Worm (Caenorhabditis elegans): Measurements from ENCODE around the gene C05C8.8.

The C05C8.8 gene

DNA sequence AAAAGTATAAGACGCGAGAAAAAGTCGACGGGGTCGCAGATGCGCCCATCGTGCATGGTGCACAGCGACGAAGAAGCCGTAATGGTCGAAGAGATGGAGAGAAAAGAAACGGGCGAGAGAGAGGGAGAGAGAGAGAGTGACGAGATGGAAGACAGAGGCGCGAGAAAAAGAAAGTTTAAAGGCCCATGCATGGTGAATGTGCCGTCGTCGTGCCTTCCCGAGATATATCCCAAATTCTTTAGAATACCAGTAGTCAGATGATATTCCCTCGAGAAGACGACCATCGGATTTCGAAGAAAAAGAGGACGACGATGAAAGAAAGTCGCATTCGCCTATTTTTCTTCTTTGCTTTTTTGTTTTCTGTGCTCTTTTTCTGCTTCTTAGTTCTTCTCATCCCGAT lies 39.0 kb downstream of the C05C8.8 start (continued):
- TF ChIP-seq mdl-1 (tag; optimal IDR thresholded peaks at IDR 0.05) (no peak), egl-27 (tag; optimal IDR thresholded peaks at IDR 0.05) (no peak)

DNA sequence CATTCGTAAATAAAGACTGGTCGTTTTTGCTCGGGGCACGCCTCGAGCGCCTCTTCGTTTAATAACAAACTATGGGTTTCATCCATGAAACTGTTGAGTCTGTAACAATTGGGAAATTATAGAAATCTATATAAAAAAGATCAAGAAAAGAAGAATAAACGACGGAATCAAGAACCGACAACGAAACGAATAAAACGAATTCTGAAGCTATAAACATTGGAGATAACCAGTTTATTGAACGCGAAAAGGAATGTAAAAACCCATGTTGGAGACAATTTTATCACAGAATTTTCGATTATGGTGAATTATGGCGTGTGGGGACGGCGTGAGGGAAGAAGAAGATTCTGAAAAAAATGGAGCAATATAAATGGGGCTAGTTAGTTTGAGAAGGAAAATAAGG lies 40.2 kb downstream of the C05C8.8 start, which contains the start of gene soap-1:
Gene soap-1, minus strand, starts transcription at position 101 of the 400 bp plus-strand sequence.
- TF ChIP-seq egl-27 (tag; optimal IDR thresholded peaks at IDR 0.05): no peak
- TF ChIP-seq F13H6.1 (tag; optimal IDR thresholded peaks at IDR 0.05): no peak
- no peak for TF ChIP-seq nhr-77 (tag; optimal IDR thresholded peaks at IDR 0.05)
- no peak for TF ChIP-seq unc-39 (tag; optimal IDR thresholded peaks at IDR 0.05)
- no peak for TF ChIP-seq unc-55 (GFP tag; optimal IDR thresholded peaks at IDR 0.05)
- no peak for TF ChIP-seq dmd-4 (tag; optimal IDR thresholded peaks at IDR 0.05)
- no peak for TF ChIP-seq nhr-129 (tag; optimal IDR thresholded peaks at IDR 0.05)
- no peak for TF ChIP-seq nhr-21 (tag; optimal IDR thresholded peaks at IDR 0.05)
- TF ChIP-seq zag-1 (tag; optimal IDR thresholded peaks at IDR 0.05): no peak
- no peak for TF ChIP-seq snpc-4 (tag; optimal IDR thresholded peaks at IDR 0.05)
- TF ChIP-seq sma-3 (GFP tag; optimal IDR thresholded peaks at IDR 0.05): no peak
- no peak for TF ChIP-seq Y55F3AM.14 (GFP tag; optimal IDR thresholded peaks at IDR 0.05)
- no peak for TF ChIP-seq sma-9 (GFP tag; optimal IDR thresholded peaks at IDR 0.05)
- no peak for TF ChIP-seq sma-9 (tag; optimal IDR thresholded peaks at IDR 0.05)

DNA sequence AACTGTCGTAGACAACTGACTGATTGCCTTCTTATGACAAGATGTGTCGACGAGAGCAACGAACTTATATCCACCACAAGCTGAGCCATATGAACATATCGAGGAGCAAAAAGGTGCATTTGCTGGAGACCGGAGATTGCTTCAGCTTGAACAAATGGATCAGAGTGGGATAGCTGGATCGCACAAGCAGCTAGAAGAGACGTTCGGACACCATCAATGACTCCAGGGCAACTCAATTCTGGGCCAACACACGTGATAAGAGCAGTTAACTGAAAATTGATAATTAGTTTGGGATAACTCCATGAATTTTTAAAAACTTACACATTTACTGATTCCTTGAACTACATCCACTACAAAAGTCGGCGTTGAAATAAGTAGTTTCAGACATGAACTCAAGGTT lies 46.0 kb downstream of the C05C8.8 start:
- TF ChIP-seq mdl-1 (tag; optimal IDR thresholded peaks at IDR 0.05) (no peak), blmp-1 (tag; optimal IDR thresholded peaks at IDR 0.05; ENCODE audit: insufficient read depth) (no peak)

Measured in whole organism, L2 larva.